Worm (Caenorhabditis elegans) whole organism, late embryonic: ENCODE data around the gene brc-2.

Experiments
- C08G9.2 ChIP-seq: sonication (generic microtip); optimal IDR thresholded peaks from 2 replicates; lab custom pipeline; 2016; ENCODE audit warnings: mild to moderate bottlenecking, missing genetic modification characterization, moderate library complexity, missing compliant biosample characterization
- C38D4.7 ChIP-seq: fragments of 200-800 bp; sonication (Bioruptor generic); optimal IDR thresholded peaks from 2 replicates; lab custom pipeline; 2018; ENCODE audit warnings: mild to moderate bottlenecking, missing genetic modification characterization, moderate library complexity, missing compliant biosample characterization
- Y22D7AL.16 ChIP-seq: sonication (generic microtip); optimal IDR thresholded peaks from 2 replicates; lab custom pipeline; 2016; ENCODE audit warnings: missing genetic modification characterization, missing compliant biosample characterization
- ahr-1 ChIP-seq: sonication (generic microtip); optimal IDR thresholded peaks from 2 replicates; lab custom pipeline; 2016; ENCODE audit warnings: missing genetic modification characterization, missing compliant biosample characterization
- ceh-14 ChIP-seq: sonication (generic microtip); optimal IDR thresholded peaks from 2 replicates; lab custom pipeline; 2016; ENCODE audit warnings: missing genotype, missing genetic modification characterization, missing compliant biosample characterization
- ceh-18 ChIP-seq: sonication (generic microtip); optimal IDR thresholded peaks from 2 replicates; lab custom pipeline; 2016; ENCODE audit warnings: missing genetic modification characterization, missing compliant biosample characterization
- ceh-2 ChIP-seq: sonication (generic microtip); optimal IDR thresholded peaks from 2 replicates; lab custom pipeline; 2016; ENCODE audit warnings: missing genotype, missing genetic modification characterization, missing compliant biosample characterization
- ceh-30 ChIP-seq: fragments of 150-350 bp; optimal IDR thresholded peaks from 2 replicates; lab custom pipeline; 2014; ENCODE audit warnings: missing biosample characterization, missing genetic modification characterization
- ceh-34 ChIP-seq: sonication (generic microtip); optimal IDR thresholded peaks from 2 replicates; lab custom pipeline; 2016; ENCODE audit warnings: mild to moderate bottlenecking, missing genetic modification characterization, missing compliant biosample characterization
- ceh-45 ChIP-seq: fragments of 200-800 bp; sonication (Bioruptor generic); IDR thresholded peaks from 2 replicates; pipeline ENCODE4 v1.3.6; 2022; ENCODE audit warnings: missing genetic modification reagents, missing genetic modification characterization, missing compliant biosample characterization
- ceh-6 ChIP-seq: fragments of 200-800 bp; sonication (Bioruptor generic); optimal IDR thresholded peaks from 2 replicates; lab custom pipeline; 2018; ENCODE audit warnings: mild to moderate bottlenecking, missing genetic modification characterization, missing compliant biosample characterization
- che-1 ChIP-seq: sonication (generic microtip); optimal IDR thresholded peaks from 2 replicates; lab custom pipeline; 2016; ENCODE audit warnings: mild to moderate bottlenecking, missing genetic modification characterization, missing compliant biosample characterization
- dve-1 ChIP-seq: sonication (generic microtip); optimal IDR thresholded peaks from 2 replicates; lab custom pipeline; 2017; ENCODE audit warnings: antibody characterized with exemption, mild to moderate bottlenecking, missing genetic modification characterization, missing compliant biosample characterization
- elt-4 ChIP-seq: sonication (generic microtip); optimal IDR thresholded peaks from 2 replicates; lab custom pipeline; 2016; ENCODE audit warnings: missing genetic modification characterization, missing compliant biosample characterization
- fax-1 ChIP-seq: sonication (generic microtip); optimal IDR thresholded peaks from 2 replicates; lab custom pipeline; 2016; ENCODE audit warnings: missing genotype, missing genetic modification characterization, missing compliant biosample characterization
- fkh-10 ChIP-seq: fragments of 150-350 bp; optimal IDR thresholded peaks from 2 replicates; lab custom pipeline; 2014; ENCODE audit warnings: missing biosample characterization, missing genetic modification reagents, missing genetic modification characterization
- hlh-30 ChIP-seq: sonication (generic microtip); optimal IDR thresholded peaks from 2 replicates; lab custom pipeline; 2017; ENCODE audit warnings: antibody characterized with exemption, missing genetic modification characterization, missing compliant biosample characterization; ENCODE audit not compliant: insufficient read depth
- lim-6 ChIP-seq: sonication (generic microtip); optimal IDR thresholded peaks from 2 replicates; lab custom pipeline; 2016; ENCODE audit warnings: missing genetic modification characterization, missing compliant biosample characterization
- mec-3 ChIP-seq: sonication (generic microtip); optimal IDR thresholded peaks from 2 replicates; lab custom pipeline; 2016; ENCODE audit warnings: borderline replicate concordance, missing genetic modification characterization, missing compliant biosample characterization
- nfya-1 ChIP-seq: sonication (generic microtip); optimal IDR thresholded peaks from 2 replicates; lab custom pipeline; 2017; ENCODE audit warnings: missing genetic modification characterization, mild to moderate bottlenecking, missing compliant biosample characterization, antibody characterized with exemption, moderate library complexity
- nhr-232 ChIP-seq: sonication (generic microtip); optimal IDR thresholded peaks from 2 replicates; lab custom pipeline; 2016; ENCODE audit warnings: missing genetic modification characterization, missing compliant biosample characterization
- odd-2 ChIP-seq: sonication (generic microtip); optimal IDR thresholded peaks from 2 replicates; lab custom pipeline; 2017; ENCODE audit warnings: antibody characterized with exemption, mild to moderate bottlenecking, missing genetic modification characterization, missing compliant biosample characterization
- pag-3 ChIP-seq: sonication (generic microtip); optimal IDR thresholded peaks from 2 replicates; lab custom pipeline; 2016; ENCODE audit warnings: missing compliant biosample characterization, missing genetic modification characterization, borderline replicate concordance
- pat-9 ChIP-seq: fragments of 200-800 bp; sonication (Bioruptor generic); optimal IDR thresholded peaks from 2 replicates; lab custom pipeline; 2018; ENCODE audit warnings: mild to moderate bottlenecking, missing genetic modification characterization, moderate library complexity, missing compliant biosample characterization
- pax-1 ChIP-seq: fragments of 150-350 bp; optimal IDR thresholded peaks from 2 replicates; lab custom pipeline; 2014; ENCODE audit warnings: missing biosample characterization, missing genetic modification characterization
- pha-2 ChIP-seq: sonication (generic microtip); optimal IDR thresholded peaks from 2 replicates; lab custom pipeline; 2017; ENCODE audit warnings: mild to moderate bottlenecking, missing genetic modification characterization, missing compliant biosample characterization
- pha-4 ChIP-seq: fragments of 150-350 bp; optimal IDR thresholded peaks from 2 replicates; lab custom pipeline; 2018; ENCODE audit warnings: missing biosample characterization, missing genetic modification reagents, missing genetic modification characterization
- pros-1 ChIP-seq: fragments of 150-350 bp; optimal IDR thresholded peaks from 2 replicates; lab custom pipeline; 2014; ENCODE audit warnings: missing biosample characterization, missing genetic modification reagents, missing genetic modification characterization
- rnt-1 ChIP-seq: sonication (generic microtip); optimal IDR thresholded peaks from 2 replicates; lab custom pipeline; 2016; ENCODE audit warnings: missing genetic modification characterization, missing compliant biosample characterization
- sox-2 ChIP-seq: fragments of 200-800 bp; sonication (Bioruptor generic); IDR thresholded peaks from 2 replicates; pipeline ENCODE4 v1.3.6; 2022; ENCODE audit warnings: missing genetic modification reagents, missing genetic modification characterization, missing compliant biosample characterization
- unc-42 ChIP-seq: sonication (generic microtip); optimal IDR thresholded peaks from 2 replicates; lab custom pipeline; 2016; ENCODE audit warnings: missing genotype, missing genetic modification characterization, missing compliant biosample characterization
- unc-55 ChIP-seq: sonication (generic microtip); optimal IDR thresholded peaks from 2 replicates; lab custom pipeline; 2017; ENCODE audit warnings: missing biosample characterization, missing genetic modification reagents, missing genetic modification characterization
- zip-5 ChIP-seq: sonication (generic microtip); optimal IDR thresholded peaks from 2 replicates; lab custom pipeline; 2016; ENCODE audit warnings: missing genetic modification characterization, missing compliant biosample characterization

Gene brc-2

ce11 chrIII:6904468-6904867, 1.6 kb upstream of the brc-2 start:
- TF ChIP-seq zip-5 (no peak), sox-2 (no peak)

DNA sequence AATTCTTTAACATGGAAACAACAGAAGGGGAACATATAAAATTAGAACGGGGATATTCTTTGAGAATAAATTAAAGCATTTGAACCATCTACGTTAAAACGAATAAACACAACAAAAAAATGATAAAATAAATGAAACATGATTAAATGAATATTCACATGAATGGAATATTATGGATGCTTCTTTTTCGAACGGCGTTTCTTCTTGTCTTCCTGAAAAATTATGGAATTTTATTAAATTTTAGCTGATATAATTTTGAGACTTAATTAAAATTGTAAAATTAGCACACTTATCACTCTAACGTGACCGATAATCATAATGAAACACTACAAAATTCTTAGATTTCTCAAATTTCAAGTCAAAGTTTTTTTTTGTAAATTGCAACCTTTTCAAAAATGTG, 2.3 kb downstream of the brc-2 start:
- no peak for TF ChIP-seq ceh-30 (tag; lab: Kevin White, UChicago)
- no peak for TF ChIP-seq fkh-10 (GFP tag; lab: Kevin White, UChicago)
- no peak for TF ChIP-seq fax-1
- TF ChIP-seq elt-4 (tag; lab: Kevin White, UChicago), result no peak
- no peak for TF ChIP-seq mec-3 (tag; lab: Kevin White, UChicago)
- no peak for TF ChIP-seq odd-2 (tag; lab: Kevin White, UChicago)
- no peak for TF ChIP-seq pha-2 (tag; lab: Kevin White, UChicago)
- no peak for TF ChIP-seq ceh-45 (GFP tag; lab: Robert Waterston, UW)
- TF ChIP-seq C08G9.2 (tag; lab: Kevin White, UChicago), result no peak
- no peak for TF ChIP-seq pat-9
- no peak for TF ChIP-seq che-1 (tag; lab: Kevin White, UChicago)
- no peak for TF ChIP-seq Y22D7AL.16 (tag; lab: Kevin White, UChicago)
- TF ChIP-seq pha-4 (tag; lab: Kevin White, UChicago), result no peak
- no peak for TF ChIP-seq nfya-1 (tag; lab: Kevin White, UChicago)
- no peak for TF ChIP-seq pros-1 (tag; lab: Kevin White, UChicago)
- no peak for TF ChIP-seq ceh-34 (tag; lab: Kevin White, UChicago)
- TF ChIP-seq ceh-14 (tag; lab: Kevin White, UChicago), result no peak

- TF ChIP-seq lim-6 (tag; lab: Kevin White, UChicago), result no peak
- TF ChIP-seq ceh-2, result no peak
- TF ChIP-seq pax-1 (tag; lab: Kevin White, UChicago), result no peak
- no peak for TF ChIP-seq ceh-18 (tag; lab: Kevin White, UChicago)
- TF ChIP-seq C38D4.7 (GFP tag; lab: Kevin White, UChicago), result no peak
- TF ChIP-seq nhr-232 (tag; lab: Kevin White, UChicago), result no peak
- no peak for TF ChIP-seq unc-55 (GFP tag; lab: Kevin White, UChicago)
- no peak for TF ChIP-seq mec-3 (tag; lab: Kevin White, UChicago)
Observed at ce11 chrIII:6898518-6898917, 4.4 kb downstream of the brc-2 start.

- TF ChIP-seq unc-55 (GFP tag; lab: Kevin White, UChicago) (peak; percentile 77), ceh-18 (tag; lab: Kevin White, UChicago) (peak; percentile 28), dve-1 (peak; percentile 24), unc-42 (tag; lab: Kevin White, UChicago) (peak; percentile 35), nfya-1 (tag; lab: Kevin White, UChicago) (peak; percentile 38), ahr-1 (tag; lab: Kevin White, UChicago) (no peak), zip-5 (no peak), ceh-6 (GFP tag; lab: Kevin White, UChicago) (no peak), pha-4 (tag; lab: Kevin White, UChicago) (no peak)
Observed at ce11 chrIII:6897587-6898064, 5.3 kb downstream of the brc-2 start, which contains the start of gene T07E3.4. TSS of gene T07E3.4 (plus strand) at chrIII:6898014.

DNA sequence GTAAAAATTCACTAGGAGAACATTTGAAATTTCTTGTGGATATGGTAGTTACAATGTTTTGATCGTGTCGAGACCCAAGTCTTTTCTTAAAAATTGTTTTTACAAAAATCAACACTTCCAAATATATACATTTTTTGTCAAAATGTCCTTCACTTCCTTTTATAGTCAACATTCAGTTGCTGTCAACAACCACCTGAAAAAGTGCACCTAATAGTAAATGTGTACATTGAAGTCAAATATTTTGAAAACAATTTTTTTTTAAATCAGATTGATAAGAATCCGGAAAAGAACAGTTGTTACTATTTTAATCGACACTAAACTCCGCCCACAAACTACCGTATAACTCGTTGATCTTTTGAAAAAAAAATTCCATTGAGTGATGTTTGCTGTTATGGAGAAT, 7.2 kb downstream of the brc-2 start:
- TF ChIP-seq hlh-30 (tag; lab: Kevin White, UChicago) (no peak), mec-3 (tag; lab: Kevin White, UChicago) (no peak), sox-2 (no peak), pag-3 (no peak), rnt-1 (no peak), ceh-2 (no peak)
